Worm (Caenorhabditis elegans) whole organism, mixed stage, embryonic: Measurements from ENCODE around the gene bcl-7.

Experiments
- ceh-39 ChIP-seq: fragments of 150-350 bp; optimal IDR thresholded peaks from 2 replicates; lab custom pipeline; 2014; ENCODE audit warnings: missing biosample characterization, missing genetic modification characterization
- ces-1 ChIP-seq: fragments of 150-350 bp; optimal IDR thresholded peaks from 2 replicates; lab custom pipeline; 2014; ENCODE audit warnings: missing biosample characterization, missing genetic modification reagents, missing genetic modification characterization
- lsy-2 ChIP-seq: fragments of 150-350 bp; optimal IDR thresholded peaks from 2 replicates; lab custom pipeline; 2014; ENCODE audit warnings: missing biosample characterization, missing genetic modification characterization
- mab-5 ChIP-seq: fragments of 150-350 bp; optimal IDR thresholded peaks from 2 replicates; lab custom pipeline; 2014; ENCODE audit warnings: missing biosample characterization, missing genetic modification characterization
- nhr-12 ChIP-seq: fragments of 150-350 bp; optimal IDR thresholded peaks from 2 replicates; lab custom pipeline; 2014; ENCODE audit warnings: missing biosample characterization, missing genetic modification characterization
- nhr-237 ChIP-seq: fragments of 150-350 bp; optimal IDR thresholded peaks from 2 replicates; lab custom pipeline; 2014; ENCODE audit warnings: missing biosample characterization, missing genetic modification characterization
- nhr-28 ChIP-seq: fragments of 150-350 bp; optimal IDR thresholded peaks from 2 replicates; lab custom pipeline; 2014; ENCODE audit warnings: missing biosample characterization, missing genetic modification characterization
- nhr-76 ChIP-seq: sonication (generic microtip); optimal IDR thresholded peaks from 2 replicates; lab custom pipeline; 2017; ENCODE audit warnings: missing biosample characterization, missing genetic modification characterization
- snpc-4 ChIP-seq: fragments of 150-350 bp; optimal IDR thresholded peaks from 2 replicates; lab custom pipeline; 2014; ENCODE audit warnings: missing biosample characterization, missing genetic modification characterization
- sptf-1 ChIP-seq: sonication (generic microtip); optimal IDR thresholded peaks from 2 replicates; lab custom pipeline; 2017; ENCODE audit warnings: mild to moderate bottlenecking, missing genetic modification characterization, moderate library complexity, missing compliant biosample characterization
- unc-62 ChIP-seq: fragments of 150-350 bp; optimal IDR thresholded peaks from 2 replicates; lab custom pipeline; 2014; ENCODE audit warnings: missing biosample characterization, missing genetic modification reagents, missing genetic modification characterization
- ztf-11 ChIP-seq: fragments of 150-350 bp; optimal IDR thresholded peaks from 2 replicates; lab custom pipeline; 2014; ENCODE audit warnings: missing biosample characterization, missing genetic modification characterization

DNA sequence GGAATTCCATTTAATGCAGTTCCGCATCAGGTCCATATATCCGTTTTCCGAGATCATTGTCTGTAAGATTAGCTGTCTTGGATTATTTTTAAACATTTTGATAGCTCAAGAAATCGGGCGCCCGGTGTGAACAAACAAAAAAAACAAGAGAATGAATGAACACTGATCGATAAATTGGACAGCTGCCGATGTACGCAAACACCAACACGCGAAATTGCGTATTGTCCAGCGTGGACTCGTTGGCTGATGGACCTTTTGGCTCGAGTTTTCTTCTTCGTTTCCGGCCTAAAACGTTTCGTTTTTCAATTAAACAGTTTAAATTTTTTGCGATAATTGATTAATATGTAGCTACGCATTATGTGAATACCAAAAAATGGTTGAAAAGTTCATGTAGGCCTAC lies 19.8 kb upstream of the bcl-7 start, which contains the start of gene dpff-1:
- TF ChIP-seq ces-1 (GFP tag; lab: Kevin White, UChicago): no peak
- no peak for TF ChIP-seq lsy-2 (tag; lab: Kevin White, UChicago)
- peak; percentile 67 for TF ChIP-seq ceh-39 (tag; lab: Kevin White, UChicago)
- no peak for TF ChIP-seq nhr-237 (tag; lab: Kevin White, UChicago)
- no peak for TF ChIP-seq nhr-28 (tag; lab: Kevin White, UChicago)
- TF ChIP-seq snpc-4: no peak
- no peak for TF ChIP-seq nhr-12 (tag; lab: Kevin White, UChicago)
- TF ChIP-seq unc-62 (GFP tag; lab: Kevin White, UChicago): no peak
- no peak for TF ChIP-seq nhr-76
- TF ChIP-seq mab-5 (tag; lab: Kevin White, UChicago): no peak
- no peak for TF ChIP-seq ztf-11 (tag; lab: Kevin White, UChicago)
- TF ChIP-seq sptf-1 (tag; lab: Kevin White, UChicago): no peak
